Fruit fly (Drosophila melanogaster) whole organism, embryonic: ENCODE measurements around the gene SmD2.

ENCODE experiments used
- Asciz ChIP-seq: fragments of 200-800 bp; sonication (Bioruptor generic); optimal IDR thresholded peaks from 2 replicates; lab custom pipeline; 2017; ENCODE audit warnings: missing biosample characterization, mild to moderate bottlenecking, missing genetic modification characterization, missing genetic modification reagents
- CG10209 ChIP-seq: fragments of 200-800 bp; sonication (Bioruptor generic); optimal IDR thresholded peaks from 3 replicates; lab custom pipeline; 2017; ENCODE audit warnings: missing biosample characterization, mild to moderate bottlenecking, missing genetic modification characterization, missing genetic modification reagents
- CG1024 ChIP-seq: fragments of 200-800 bp; sonication (Bioruptor generic); IDR thresholded peaks from 2 replicates; pipeline ENCODE4 v1.3.6; 2022; ENCODE audit warnings: missing biosample characterization, missing genetic modification characterization
- CG11504 ChIP-seq: fragments of 200-800 bp; sonication (Bioruptor generic); optimal IDR thresholded peaks from 3 replicates; lab custom pipeline; 2019; ENCODE audit warnings: missing biosample characterization, mild to moderate bottlenecking, missing genetic modification characterization, moderate library complexity
- CG12391 ChIP-seq: fragments of 200-800 bp; sonication (Bioruptor generic); optimal IDR thresholded peaks from 3 replicates; lab custom pipeline; 2018; ENCODE audit warnings: missing biosample characterization, mild to moderate bottlenecking, missing genetic modification characterization, moderate library complexity
- CG15601 ChIP-seq: fragments of 200-800 bp; sonication (Bioruptor generic); optimal IDR thresholded peaks from 3 replicates; lab custom pipeline; 2019; ENCODE audit warnings: missing biosample characterization, mild to moderate bottlenecking, missing genetic modification characterization, moderate library complexity
- CG16815 ChIP-seq: fragments of 200-800 bp; sonication (Bioruptor generic); optimal IDR thresholded peaks from 3 replicates; lab custom pipeline; 2017; ENCODE audit warnings: missing biosample characterization, mild to moderate bottlenecking, missing genetic modification characterization
- CG17359 ChIP-seq: fragments of 200-800 bp; sonication (Bioruptor generic); optimal IDR thresholded peaks from 3 replicates; lab custom pipeline; 2018; ENCODE audit warnings: missing biosample characterization, mild to moderate bottlenecking, missing genetic modification characterization, moderate library complexity
- CG17912 ChIP-seq: fragments of 200-800 bp; sonication (Bioruptor generic); optimal IDR thresholded peaks from 2 replicates; lab custom pipeline; 2018; ENCODE audit warnings: missing biosample characterization, mild to moderate bottlenecking, missing genetic modification characterization
- CG1832 ChIP-seq: fragments of 200-800 bp; sonication (Bioruptor generic); optimal IDR thresholded peaks from 2 replicates; lab custom pipeline; 2017; ENCODE audit warnings: missing biosample characterization, mild to moderate bottlenecking, missing genetic modification characterization, inconsistent platforms
- CG2712 ChIP-seq: fragments of 200-800 bp; optimal IDR thresholded peaks from 3 replicates; lab custom pipeline; 2019; ENCODE audit warnings: missing biosample characterization, mild to moderate bottlenecking, missing genetic modification characterization, moderate library complexity
- CG32532 ChIP-seq: fragments of 200-800 bp; sonication (Bioruptor generic); IDR thresholded peaks from 2 replicates; pipeline ENCODE4 v1.3.6; 2022; ENCODE audit warnings: missing biosample characterization, missing genetic modification characterization
- CG3726 ChIP-seq: fragments of 200-800 bp; sonication (Bioruptor generic); IDR thresholded peaks from 3 replicates; pipeline ENCODE4, ENCODE4 v1.3.6; 2022; ENCODE audit warnings: missing biosample characterization, missing genetic modification characterization
- CG3847 ChIP-seq: fragments of 200-800 bp; sonication (Bioruptor generic); IDR thresholded peaks from 2 replicates; pipeline ENCODE4 v1.3.6; 2022; ENCODE audit warnings: missing biosample characterization, missing genetic modification characterization
- CG4328 ChIP-seq: fragments of 200-800 bp; sonication (Bioruptor generic); optimal IDR thresholded peaks from 3 replicates; lab custom pipeline; 2017; ENCODE audit warnings: missing biosample characterization, missing genetic modification reagents, missing genetic modification characterization
- CG4424 ChIP-seq: fragments of 200-800 bp; sonication (Bioruptor generic); optimal IDR thresholded peaks from 3 replicates; lab custom pipeline; 2016; ENCODE audit warnings: missing biosample characterization, missing genetic modification characterization
- CG4820 ChIP-seq: fragments of 200-800 bp; sonication (Bioruptor generic); optimal IDR thresholded peaks from 3 replicates; lab custom pipeline; 2016; ENCODE audit warnings: missing biosample characterization, missing genetic modification characterization
- CG5953 ChIP-seq: fragments of 200-800 bp; sonication (Bioruptor generic); IDR thresholded peaks from 2 replicates; pipeline ENCODE4 v1.3.6; 2022; ENCODE audit warnings: missing biosample characterization, missing genetic modification characterization
- CG7372 ChIP-seq: fragments of 200-800 bp; sonication (Bioruptor generic); IDR thresholded peaks from 2 replicates; pipeline ENCODE4 v1.3.6; 2022; ENCODE audit warnings: missing biosample characterization, missing genetic modification characterization
- CG8359 ChIP-seq: fragments of 200-800 bp; sonication (Bioruptor generic); optimal IDR thresholded peaks from 2 replicates; lab custom pipeline; 2017; ENCODE audit warnings: missing biosample characterization, mild to moderate bottlenecking, missing genetic modification characterization, borderline replicate concordance
- CG9797 ChIP-seq: fragments of 200-800 bp; sonication (Bioruptor generic); optimal IDR thresholded peaks from 3 replicates; lab custom pipeline; 2018; ENCODE audit warnings: missing biosample characterization, mild to moderate bottlenecking, missing genetic modification characterization
- CG9876 ChIP-seq: fragments of 200-800 bp; sonication (Bioruptor generic); optimal IDR thresholded peaks from 2 replicates; lab custom pipeline; 2016; ENCODE audit warnings: missing biosample characterization, missing genetic modification characterization
- Dbx ChIP-seq: fragments of 200-800 bp; sonication (Bioruptor generic); IDR thresholded peaks from 3 replicates; pipeline ENCODE4 v1.3.6; 2022; ENCODE audit warnings: missing biosample characterization, missing genetic modification characterization
- Dp ChIP-seq: fragments of 200-800 bp; sonication (Bioruptor generic); optimal IDR thresholded peaks from 2 replicates; lab custom pipeline; 2018; ENCODE audit warnings: missing biosample characterization, mild to moderate bottlenecking, missing genetic modification characterization, moderate library complexity
- Max ChIP-seq: fragments of 200-800 bp; sonication (Bioruptor generic); optimal IDR thresholded peaks from 2 replicates; lab custom pipeline; 2016; ENCODE audit warnings: missing biosample characterization, mild to moderate bottlenecking, missing genetic modification characterization
- Oaz ChIP-seq: fragments of 200-800 bp; sonication (Bioruptor generic); IDR thresholded peaks from 2 replicates; pipeline ENCODE4 v1.3.6; 2022; ENCODE audit warnings: missing biosample characterization, missing genetic modification characterization
- Sry-δ ChIP-seq: fragments of 200-800 bp; sonication (Bioruptor generic); optimal IDR thresholded peaks from 2 replicates; lab custom pipeline; 2016; ENCODE audit warnings: missing biosample characterization, missing genetic modification characterization
- Vsx1 ChIP-seq: fragments of 200-800 bp; sonication (Bioruptor generic); optimal IDR thresholded peaks from 2 replicates; lab custom pipeline; 2017; ENCODE audit warnings: missing biosample characterization, mild to moderate bottlenecking, missing genetic modification characterization, missing genetic modification reagents
- ap ChIP-seq: fragments of 200-800 bp; sonication (Bioruptor generic); IDR thresholded peaks from 2 replicates; pipeline ENCODE4 v1.3.6; 2022; ENCODE audit warnings: missing biosample characterization, missing genetic modification characterization
- ase ChIP-seq: fragments of 200-800 bp; sonication (Bioruptor generic); IDR thresholded peaks from 3 replicates; pipeline ENCODE4 v1.3.6; 2022; ENCODE audit warnings: missing biosample characterization, missing genetic modification characterization
- croc ChIP-seq: fragments of 200-800 bp; sonication (Bioruptor generic); conservative IDR thresholded peaks from 3 replicates; pipeline ENCODE4 v1.3.6; 2022; ENCODE audit warnings: missing biosample characterization, missing genetic modification characterization
- da ChIP-seq: fragments of 200-800 bp; sonication (Bioruptor generic); optimal IDR thresholded peaks from 2 replicates; lab custom pipeline; 2016; ENCODE audit warnings: missing biosample characterization, missing genetic modification characterization
- dan ChIP-seq: fragments of 200-800 bp; sonication (Bioruptor generic); IDR thresholded peaks from 2 replicates; pipeline ENCODE4 v1.3.6; 2022; ENCODE audit warnings: missing biosample characterization, missing genetic modification characterization
- dimm ChIP-seq: fragments of 200-800 bp; sonication (Bioruptor generic); IDR thresholded peaks from 2 replicates; pipeline ENCODE4 v1.3.6; 2022; ENCODE audit warnings: missing biosample characterization, missing genetic modification characterization
- dmrt99B ChIP-seq: fragments of 200-800 bp; sonication (Bioruptor generic); optimal IDR thresholded peaks from 2 replicates; lab custom pipeline; 2018; ENCODE audit warnings: missing biosample characterization, mild to moderate bottlenecking, missing genetic modification characterization, moderate library complexity
- esg ChIP-seq: fragments of 200-800 bp; sonication (Bioruptor generic); conservative IDR thresholded peaks from 2 replicates; pipeline ENCODE4 v1.3.6; 2022; ENCODE audit warnings: missing biosample characterization, missing genetic modification characterization
- fd102C ChIP-seq: fragments of 200-800 bp; sonication (Bioruptor generic); optimal IDR thresholded peaks from 2 replicates; lab custom pipeline; 2018; ENCODE audit warnings: missing biosample characterization, mild to moderate bottlenecking, missing genetic modification characterization, moderate library complexity
- ftz-f1 ChIP-seq: fragments of 200-800 bp; sonication (Bioruptor generic); optimal IDR thresholded peaks from 2 replicates; lab custom pipeline; 2016; ENCODE audit warnings: missing biosample characterization, missing genetic modification characterization
- grn ChIP-seq: fragments of 200-800 bp; sonication (Bioruptor generic); optimal IDR thresholded peaks from 3 replicates; lab custom pipeline; 2017; ENCODE audit warnings: missing biosample characterization, missing genetic modification characterization
- her ChIP-seq: fragments of 200-800 bp; sonication (Bioruptor generic); optimal IDR thresholded peaks from 2 replicates; lab custom pipeline; 2016; ENCODE audit warnings: missing biosample characterization, missing genetic modification characterization
- hth ChIP-seq: fragments of >200 bp; optimal IDR thresholded peaks from 2 replicates; lab custom pipeline; 2017; ENCODE audit warnings: inconsistent platforms
- ken ChIP-seq: fragments of 200-800 bp; sonication (Bioruptor generic); IDR thresholded peaks from 3 replicates; pipeline ENCODE4 v1.3.6; 2022; ENCODE audit warnings: missing biosample characterization, missing genetic modification characterization
- nau ChIP-seq: fragments of 200-800 bp; sonication (Bioruptor generic); optimal IDR thresholded peaks from 3 replicates; lab custom pipeline; 2017; ENCODE audit warnings: missing biosample characterization, mild to moderate bottlenecking, missing genetic modification characterization, missing genetic modification reagents
- nom ChIP-seq: fragments of 200-800 bp; sonication (Bioruptor generic); optimal IDR thresholded peaks from 2 replicates; lab custom pipeline; 2017; ENCODE audit warnings: missing biosample characterization, missing genetic modification characterization, mild to moderate bottlenecking, moderate library complexity, missing genetic modification reagents
- pfk ChIP-seq: fragments of 200-800 bp; sonication (Bioruptor generic); optimal IDR thresholded peaks from 2 replicates; lab custom pipeline; 2018; ENCODE audit warnings: missing biosample characterization, mild to moderate bottlenecking, missing genetic modification characterization, moderate library complexity
- phol ChIP-seq: fragments of 200-800 bp; sonication (Bioruptor generic); optimal IDR thresholded peaks from 3 replicates; lab custom pipeline; 2018; ENCODE audit warnings: missing biosample characterization, mild to moderate bottlenecking, missing genetic modification characterization, moderate library complexity
- repo ChIP-seq: fragments of 200-800 bp; sonication (Bioruptor generic); optimal IDR thresholded peaks from 2 replicates; lab custom pipeline; 2016; ENCODE audit warnings: missing biosample characterization, missing genetic modification characterization
- sna ChIP-seq: fragments of 200-800 bp; sonication (Bioruptor generic); IDR thresholded peaks from 2 replicates; pipeline ENCODE4 v1.3.6; 2022; ENCODE audit warnings: missing biosample characterization, missing genetic modification characterization; ENCODE audit not compliant: partially characterized antibody
- tap ChIP-seq: fragments of 200-800 bp; optimal IDR thresholded peaks from 3 replicates; lab custom pipeline; 2019; ENCODE audit warnings: missing biosample characterization, mild to moderate bottlenecking, missing genetic modification characterization, moderate library complexity
- wor ChIP-seq: fragments of 200-800 bp; sonication (Bioruptor generic); IDR thresholded peaks from 2 replicates; pipeline ENCODE4 v1.3.6; 2022; ENCODE audit warnings: missing biosample characterization, missing genetic modification characterization

The SmD2 gene

DNA sequence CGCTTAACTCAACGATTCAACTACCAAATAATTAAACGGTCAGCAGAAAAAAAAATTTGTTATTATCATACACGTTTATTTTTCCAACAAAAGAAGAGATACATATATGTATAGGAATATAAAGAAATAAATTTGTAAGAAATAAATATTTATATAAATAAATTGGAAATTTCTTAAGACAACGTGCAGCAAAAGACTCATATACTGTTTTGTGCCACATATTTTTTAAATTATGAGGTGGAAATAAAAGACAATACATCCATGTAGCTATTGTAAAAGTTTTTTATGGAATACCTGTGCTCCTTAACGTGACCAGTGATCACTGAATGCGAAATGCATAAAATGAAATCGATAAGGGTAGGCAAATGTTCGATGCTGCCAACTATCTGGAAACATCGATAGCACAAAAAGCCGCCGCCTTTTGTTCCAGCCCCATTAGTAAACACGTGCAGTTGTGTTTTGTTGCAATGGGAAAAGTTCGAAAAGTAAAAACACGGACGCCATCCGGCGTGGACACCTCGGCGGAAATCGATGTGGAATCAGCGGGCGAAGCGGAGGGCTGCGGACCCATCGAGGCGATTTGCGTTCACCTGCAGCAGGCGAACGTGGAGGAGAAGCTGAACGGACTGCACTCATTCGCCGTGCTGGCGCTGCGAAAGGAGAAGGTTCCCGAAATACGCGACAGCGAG lies 23.0 kb upstream of the SmD2 start, which contains the start of gene CG10286 (continued):
- TF ChIP-seq CG17912 (GFP tag; lab: Kevin White, UChicago) (peak; percentile 21), Sry-δ (GFP tag; lab: Kevin White, UChicago) (peak; percentile 83), sna (GFP tag; lab: Robert Waterston, UW) (no peak; the same call in none of the 2 replicates), CG4328 (no peak), ap (GFP tag; lab: Robert Waterston, UW) (no peak; the same call in 1 of the 2 replicates), Dp (peak; percentile 22), CG4424 (GFP tag; lab: Kevin White, UChicago) (no peak), CG7372 (GFP tag; lab: Robert Waterston, UW) (no peak), da (GFP tag; lab: Kevin White, UChicago) (no peak), Asciz (GFP tag; lab: Kevin White, UChicago) (no peak), ftz-f1 (GFP tag; lab: Kevin White, UChicago) (no peak), CG3847 (peak; percentile 29; the same call in 1 of the 2 replicates), CG3726 (GFP tag; lab: Robert Waterston, UW) (no peak), ken (no peak), Oaz (peak; percentile 34; the same call in 1 of the 2 replicates), dan (GFP tag; lab: Robert Waterston, UW) (no peak), dmrt99B (tag; lab: Kevin White, UChicago) (no peak), CG32532 (peak; percentile 36), grn (no peak), nom (GFP tag; lab: Kevin White, UChicago) (no peak), Max (GFP tag; lab: Kevin White, UChicago) (peak; percentile 91), Dbx (GFP tag; lab: Robert Waterston, UW) (peak; percentile 58; the same call in 2 of the 3 replicates), nau (GFP tag; lab: Kevin White, UChicago) (no peak), CG16815 (no peak), CG11504 (tag; lab: Kevin White, UChicago) (no peak), CG10209 (GFP tag; lab: Kevin White, UChicago) (peak; percentile 16), wor (GFP tag; lab: Robert Waterston, UW) (no peak), hth (no peak), her (no peak), CG15601 (tag; lab: Kevin White, UChicago) (peak; percentile 40), CG17359 (peak; percentile 19), fd102C (no peak), CG2712 (tag; lab: Kevin White, UChicago) (peak; percentile 67), CG4820 (GFP tag; lab: Kevin White, UChicago) (no peak), dimm (GFP tag; lab: Robert Waterston, UW) (no peak), esg (GFP tag; lab: Robert Waterston, UW) (no peak), croc (GFP tag; lab: Robert Waterston, UW) (no peak), tap (tag; lab: Kevin White, UChicago) (peak; percentile 61), repo (peak; percentile 26), CG9876 (no peak), CG12391 (tag; lab: Kevin White, UChicago) (peak; percentile 71), pfk (no peak), CG8359 (GFP tag; lab: Kevin White, UChicago) (no peak), Vsx1 (GFP tag; lab: Kevin White, UChicago) (no peak), ase (GFP tag; lab: Robert Waterston, UW) (no peak; the same call in 2 of the 3 replicates), CG1024 (GFP tag; lab: Robert Waterston, UW) (peak; percentile 62; the same call in 1 of the 2 replicates), CG1832 (GFP tag; lab: Kevin White, UChicago) (no peak), CG5953 (GFP tag; lab: Robert Waterston, UW) (no peak), phol (tag; lab: Kevin White, UChicago) (peak; percentile 30), CG9797 (GFP tag; lab: Kevin White, UChicago) (peak; percentile 25)
